Worm (Caenorhabditis elegans) whole organism, midembryonic: ENCODE results near the gene glr-1.

Source experiments
- T22C8.4 ChIP-seq: fragments of 200-800 bp; sonication (Bioruptor generic); IDR thresholded peaks from 2 replicates; pipeline ENCODE4 v1.3.6; 2022; ENCODE audit warnings: missing genetic modification characterization, missing compliant biosample characterization
- cog-1 ChIP-seq: sonication (generic microtip); optimal IDR thresholded peaks from 2 replicates; lab custom pipeline; 2016; ENCODE audit warnings: missing genetic modification characterization, missing compliant biosample characterization
- flt-1 ChIP-seq: fragments of 200-800 bp; sonication (Bioruptor generic); IDR thresholded peaks from 2 replicates; pipeline ENCODE4 v1.3.6; 2022; ENCODE audit warnings: missing genetic modification characterization, missing compliant biosample characterization
- med-1 ChIP-seq: sonication (generic microtip); optimal IDR thresholded peaks from 2 replicates; lab custom pipeline; 2017; ENCODE audit warnings: missing genetic modification characterization, mild to moderate bottlenecking, missing compliant biosample characterization, antibody characterized with exemption, missing genetic modification reagents; ENCODE audit not compliant: insufficient read depth
- ref-1 ChIP-seq: fragments of 200-800 bp; sonication (Bioruptor generic); conservative IDR thresholded peaks from 2 replicates; pipeline ENCODE4 v1.3.6; 2022; ENCODE audit warnings: missing genetic modification reagents, missing genetic modification characterization, missing compliant biosample characterization
- tab-1 ChIP-seq: fragments of 200-800 bp; sonication (Bioruptor generic); IDR thresholded peaks from 2 replicates; pipeline ENCODE4 v1.3.6; 2022; ENCODE audit warnings: missing genetic modification characterization, missing compliant biosample characterization

DNA sequence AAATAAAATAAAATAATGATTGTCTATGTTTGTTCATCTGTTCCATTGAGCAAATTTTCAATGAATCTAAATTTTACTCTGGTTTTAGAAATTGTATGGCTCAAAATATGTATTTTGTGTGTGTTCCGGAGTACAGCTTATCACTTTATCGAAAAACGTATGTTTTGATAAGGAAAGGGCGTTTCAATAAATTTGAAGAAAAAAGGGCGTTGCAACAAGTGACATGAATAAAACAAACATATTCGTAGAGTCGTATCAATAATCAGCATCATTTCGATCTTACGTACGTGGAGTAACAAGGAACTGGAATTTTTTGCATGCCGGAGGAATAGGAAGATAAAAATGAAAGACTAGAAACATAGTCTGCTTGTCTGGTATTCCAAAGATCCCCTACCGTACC, 5.6 kb upstream of the glr-1 start:
- TF ChIP-seq med-1 (GFP tag; lab: Kevin White, UChicago) (no peak), flt-1 (GFP tag; lab: Robert Waterston, UW) (no peak), tab-1 (GFP tag; lab: Robert Waterston, UW) (no peak), cog-1 (tag; lab: Kevin White, UChicago) (no peak), ref-1 (GFP tag; lab: Robert Waterston, UW) (no peak), T22C8.4 (no peak)
